Worm (Caenorhabditis elegans): ENCODE measurements around the gene srm-6.

srm-6 gene

ce11 chrV:14350498-14350897 is 13.7 kb downstream of the srm-6 start (continued):
- TF ChIP-seq lsl-1 (GFP tag; optimal IDR thresholded peaks at IDR 0.05), result peak; percentile 63
- TF ChIP-seq lir-1 (GFP tag; conservative IDR thresholded peaks at IDR 0.05), result no peak
- no peak for TF ChIP-seq C17E4.6 (GFP tag; IDR thresholded peaks at IDR 0.05)

- TF ChIP-seq F23B12.7 (tag; optimal IDR thresholded peaks at IDR 0.05; ENCODE audit: insufficient read depth) (no peak), K12H6.12 (tag; optimal IDR thresholded peaks at IDR 0.05) (peak; percentile 67), hrde-1 (tag; optimal IDR thresholded peaks at IDR 0.05; ENCODE audit: borderline replicate concordance) (no peak), snpc-3.4 (tag; optimal IDR thresholded peaks at IDR 0.05) (no peak), nhr-90 (tag; optimal IDR thresholded peaks at IDR 0.05) (peak; percentile 80), attf-6 (GFP tag; IDR thresholded peaks at IDR 0.05) (no peak), ztf-26 (tag; optimal IDR thresholded peaks at IDR 0.05) (peak; percentile 54), nfya-1 (tag; optimal IDR thresholded peaks at IDR 0.05; ENCODE audit: borderline replicate concordance, insufficient read depth) (no peak), C06A6.2 (GFP tag; conservative IDR thresholded peaks at IDR 0.05) (peak; percentile 59; the same call in 1 of the 2 replicates), zim-3 (tag; optimal IDR thresholded peaks at IDR 0.05) (no peak), somi-1 (GFP tag; optimal IDR thresholded peaks at IDR 0.05) (no peak), aptf-2 (GFP tag; conservative IDR thresholded peaks at IDR 0.05) (0 out of 2 replicates have a peak, but pooled peaks have one; percentile 16), ceh-79 (tag; optimal IDR thresholded peaks at IDR 0.05) (no peak), attf-5 (GFP tag; optimal IDR thresholded peaks at IDR 0.05) (peak; percentile 95), let-526 (GFP tag; IDR thresholded peaks at IDR 0.05) (0 out of 2 replicates have a peak, but pooled peaks have one; percentile 38), sdz-38 (tag; optimal IDR thresholded peaks at IDR 0.05) (no peak), B0035.1 (tag; optimal IDR thresholded peaks at IDR 0.05) (peak; percentile 39), Y53F4B.3 (GFP tag; IDR thresholded peaks at IDR 0.05) (no peak), F57C9.4 (tag; optimal IDR thresholded peaks at IDR 0.05) (no peak), lsy-27 (tag; optimal IDR thresholded peaks at IDR 0.05; ENCODE audit: borderline replicate concordance, insufficient read depth) (no peak), K11D2.4 (GFP tag; IDR thresholded peaks at IDR 0.05) (peak; percentile 46; the same call in 1 of the 2 replicates), snpc-4 (GFP tag; optimal IDR thresholded peaks at IDR 0.05) (no peak), snpc-4 (tag; optimal IDR thresholded peaks at IDR 0.05) (peak; percentile 27 to 70 (median 58)), egrh-3 (GFP tag; IDR thresholded peaks at IDR 0.05) (peak; percentile 89), lin-54 (GFP tag; optimal IDR thresholded peaks at IDR 0.05) (peak; percentile 77), ceh-40 (GFP tag; IDR thresholded peaks at IDR 0.05) (0 out of 2 replicates have a peak, but pooled peaks have one; percentile 23), lag-1 (GFP tag; IDR thresholded peaks at IDR 0.05) (no peak), nhr-80 (tag; optimal IDR thresholded peaks at IDR 0.05) (peak; percentile 99), rec-8 (tag; optimal IDR thresholded peaks at IDR 0.05) (no peak), nhr-27 (tag; optimal IDR thresholded peaks at IDR 0.05) (no peak), repo-1 (tag; optimal IDR thresholded peaks at IDR 0.05) (peak; percentile 33), hmg-1.2 (GFP tag; IDR thresholded peaks at IDR 0.05) (peak; percentile 60; the same call in 1 of the 2 replicates), sptf-2 (GFP tag; optimal IDR thresholded peaks at IDR 0.05) (no peak), let-607 (tag; optimal IDR thresholded peaks at IDR 0.05) (peak; percentile 75 to 87), chd-7 (tag; optimal IDR thresholded peaks at IDR 0.05) (peak; percentile 23), rpc-1 (optimal IDR thresholded peaks at IDR 0.05) (no peak), rpc-1 (tag; optimal IDR thresholded peaks at IDR 0.05) (no peak), F52B5.7 (tag; optimal IDR thresholded peaks at IDR 0.05) (peak; percentile 46), ets-4 (GFP tag; optimal IDR thresholded peaks at IDR 0.05) (peak; percentile 84), akir-1 (GFP tag; optimal IDR thresholded peaks at IDR 0.05) (peak; percentile 18), cebp-1 (GFP tag; IDR thresholded peaks at IDR 0.05) (no peak), cebp-1 (tag; optimal IDR thresholded peaks at IDR 0.05) (peak; percentile 83), Y95B8A.8 (GFP tag; IDR thresholded peaks at IDR 0.05) (no peak), ztf-25 (GFP tag; IDR thresholded peaks at IDR 0.05) (no peak)
Measured at ce11 chrV:14350949-14351348, 14.2 kb downstream of the srm-6 start.
